Fruit fly (Drosophila melanogaster) whole organism, larva: ENCODE results near the gene scaf6.

Experiments
- noc ChIP-seq: fragments of 200-800 bp; sonication (Bioruptor generic); optimal IDR thresholded peaks from 3 replicates; lab custom pipeline; 2019; ENCODE audit warnings: missing biosample characterization, mild to moderate bottlenecking, missing genetic modification characterization, moderate library complexity

Gene scaf6

DNA sequence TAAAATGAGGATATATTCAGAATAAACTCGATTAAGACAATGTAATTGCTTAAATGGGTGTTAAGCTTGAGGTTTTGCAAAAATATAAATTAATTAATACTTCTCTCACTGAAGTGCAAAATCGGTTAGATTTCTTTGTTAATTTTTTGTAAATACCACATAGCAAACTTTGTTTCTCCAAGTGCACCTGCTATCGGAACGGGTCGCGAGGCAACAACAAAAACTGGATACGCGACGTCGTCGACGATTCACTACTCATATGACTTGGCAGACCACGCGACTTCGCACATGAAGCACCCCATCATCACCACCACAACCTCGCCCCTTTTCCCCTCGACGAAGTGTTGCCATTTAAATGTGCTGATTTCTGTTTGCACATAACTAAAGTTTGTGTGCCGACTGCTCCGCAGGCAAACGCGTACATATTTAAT, 35.3 kb downstream of the scaf6 start:
- TF ChIP-seq noc: peak; percentile 67

DNA sequence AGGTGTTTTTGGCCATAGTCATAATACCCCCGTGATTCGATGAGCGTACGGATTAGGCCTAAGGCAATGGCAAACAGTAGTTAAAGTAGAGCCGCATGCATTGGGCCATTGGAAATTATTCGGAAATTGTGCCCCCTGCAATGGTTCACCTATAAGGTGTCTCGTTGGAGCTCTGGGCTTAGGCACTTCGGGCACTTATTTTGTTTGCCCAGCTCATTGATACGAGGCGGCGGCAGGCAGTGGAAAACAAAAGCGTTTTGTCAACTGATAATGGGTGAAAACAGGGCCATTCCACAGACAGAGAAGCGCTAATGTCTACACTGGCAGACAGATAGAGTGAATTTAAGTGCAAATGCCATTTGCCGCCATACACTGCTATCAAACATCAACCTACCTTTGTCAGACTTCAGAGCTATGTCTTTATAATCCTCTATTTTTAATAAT, 36.1 kb downstream of the scaf6 start:
- TF ChIP-seq noc: no peak

DNA sequence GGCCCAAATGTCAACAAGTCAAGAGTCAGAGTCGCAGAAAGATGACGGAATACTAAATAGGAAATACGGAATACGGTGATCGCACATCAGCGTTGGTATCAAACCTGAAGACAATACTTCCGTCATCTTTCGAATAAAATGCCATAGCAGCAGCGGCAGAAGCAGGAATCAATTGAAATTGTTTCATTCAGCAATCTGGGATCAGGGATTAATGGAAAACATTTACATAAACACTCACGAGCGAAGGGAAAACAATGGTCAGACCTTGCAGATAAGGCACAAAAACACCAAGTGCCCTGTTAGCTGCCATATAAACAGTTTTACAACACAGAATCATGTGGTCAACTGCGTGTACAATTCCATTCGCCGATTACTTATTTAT, 37.0 kb downstream of the scaf6 start:
- no peak for TF ChIP-seq noc

DNA sequence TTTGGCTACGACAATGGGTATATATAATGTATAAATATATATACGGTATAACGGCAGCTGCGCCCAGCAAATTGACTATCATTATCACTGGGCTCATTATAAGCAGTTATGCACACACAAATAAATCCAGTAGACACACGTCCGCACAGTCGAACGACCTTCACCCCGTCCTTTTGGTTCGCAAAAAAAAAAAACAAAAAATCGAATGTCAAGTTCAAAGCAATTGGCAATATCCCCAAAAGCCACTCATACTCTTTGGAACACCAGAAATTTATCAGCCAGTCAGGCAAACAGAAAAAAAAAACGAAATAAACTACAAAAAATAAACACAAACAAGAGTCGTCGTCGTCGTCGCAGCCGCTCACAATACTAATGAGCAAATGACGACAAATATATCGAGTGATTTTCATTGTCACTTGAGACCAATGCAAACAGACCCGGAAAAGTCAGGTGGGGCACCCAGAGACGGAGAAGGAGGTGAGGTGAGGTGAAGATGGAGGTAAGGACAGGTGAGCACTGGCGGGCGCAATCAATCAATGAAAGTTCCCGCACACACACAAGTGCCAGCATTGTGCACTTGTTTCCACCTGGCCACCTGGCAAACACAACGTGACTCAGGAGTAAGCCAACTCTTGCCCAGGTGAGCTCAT, 37.5 kb downstream of the scaf6 start:
- TF ChIP-seq noc: no peak

DNA sequence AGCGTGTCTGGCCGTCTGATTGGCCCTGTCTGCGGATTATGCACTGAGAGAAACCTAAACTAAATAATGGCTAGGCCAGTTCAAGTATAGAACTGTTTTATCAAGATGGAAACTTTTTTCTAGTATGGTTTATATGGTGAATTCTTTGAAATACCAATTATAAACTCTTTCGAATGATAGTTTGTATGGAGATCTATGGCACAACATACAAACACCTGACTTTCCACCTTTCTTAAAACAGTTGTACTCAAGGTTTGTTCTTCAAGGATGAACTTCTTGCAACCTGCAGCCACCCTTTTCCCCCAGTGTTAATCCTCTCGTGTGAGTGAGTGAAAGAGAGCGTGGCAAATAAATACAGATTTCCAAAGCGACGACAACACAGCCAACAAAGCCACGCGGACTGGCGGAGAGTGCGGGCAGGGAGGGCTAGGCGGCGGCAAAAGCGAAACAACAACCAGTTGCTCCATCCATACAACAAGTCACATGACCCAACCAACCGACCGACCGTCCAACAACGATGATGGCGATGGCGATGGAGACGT, 38.1 kb downstream of the scaf6 start:
- TF ChIP-seq noc: peak; percentile 75

DNA sequence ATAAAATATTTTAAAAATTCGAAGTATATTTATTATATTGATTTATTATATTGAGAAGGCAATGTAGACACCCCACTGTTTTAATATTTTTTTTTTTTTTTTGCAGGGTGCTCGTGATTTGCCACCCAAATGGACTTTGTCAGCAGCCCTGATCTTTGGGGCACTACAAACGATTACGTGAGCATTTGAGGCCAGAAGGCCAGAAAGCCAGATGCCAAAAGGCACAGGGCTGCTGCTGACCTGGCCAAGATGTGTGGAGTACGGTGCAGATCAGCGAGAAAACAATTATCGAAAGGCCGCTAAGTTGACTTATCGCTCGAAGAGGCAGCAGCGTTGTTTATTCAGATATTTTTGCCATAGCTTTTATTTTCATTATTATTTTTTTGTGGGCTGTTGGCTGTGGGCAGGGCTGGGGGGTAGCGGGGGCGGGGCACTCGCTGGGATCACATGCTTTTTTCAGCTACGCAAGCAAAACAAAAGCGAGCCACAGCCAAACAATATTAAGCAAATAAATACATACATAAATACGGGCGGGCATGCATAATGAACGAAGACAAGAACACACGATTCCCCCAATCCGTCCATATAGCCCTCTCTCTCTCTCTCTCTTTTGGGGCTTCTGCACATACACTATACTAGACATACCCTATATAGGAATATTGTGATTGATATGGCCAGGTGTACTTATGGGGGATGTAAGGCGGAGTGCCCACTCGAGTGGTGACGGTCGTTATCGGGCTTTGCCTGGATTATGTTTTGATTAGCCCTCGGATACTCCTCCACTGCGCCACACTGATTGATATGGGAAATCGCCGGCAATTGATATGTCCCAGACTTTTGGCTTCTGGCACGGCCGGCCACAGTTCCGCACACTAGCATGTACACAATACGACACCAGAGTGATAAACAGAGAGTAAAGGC, 38.9 kb downstream of the scaf6 start:
- TF ChIP-seq noc: peak; percentile 22

DNA sequence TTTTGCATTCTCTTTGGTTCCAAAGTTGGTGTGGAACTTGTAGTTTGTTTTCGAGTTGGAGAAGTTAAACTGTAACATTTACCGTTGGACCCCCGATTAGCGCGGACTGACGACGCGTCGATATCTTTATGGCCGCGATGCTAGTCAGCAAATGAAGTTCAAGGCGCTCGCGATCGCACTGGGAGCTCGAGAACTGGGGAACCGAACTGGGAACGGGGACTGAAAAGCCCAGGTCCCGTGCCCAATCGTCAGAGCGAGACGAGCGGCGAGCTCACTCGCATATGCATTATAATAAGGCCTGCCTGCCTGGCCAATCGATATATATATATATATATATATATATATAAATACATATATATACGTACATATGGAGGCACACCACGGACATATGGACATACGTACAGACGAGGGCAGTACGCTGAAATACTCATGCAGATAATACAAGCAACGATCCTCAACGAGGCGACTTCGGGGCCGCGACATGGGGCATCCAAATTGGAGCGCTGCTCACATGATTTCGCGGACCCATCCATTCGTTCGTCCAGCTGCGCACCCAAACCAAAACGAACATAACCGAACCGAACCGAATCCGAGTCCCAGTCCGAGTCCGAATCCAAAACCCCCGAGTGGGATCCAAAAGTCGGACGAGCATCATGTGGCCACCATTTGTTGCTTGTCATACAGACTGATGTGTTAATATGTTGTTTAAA, 40.1 kb downstream of the scaf6 start:
- no peak for TF ChIP-seq noc

DNA sequence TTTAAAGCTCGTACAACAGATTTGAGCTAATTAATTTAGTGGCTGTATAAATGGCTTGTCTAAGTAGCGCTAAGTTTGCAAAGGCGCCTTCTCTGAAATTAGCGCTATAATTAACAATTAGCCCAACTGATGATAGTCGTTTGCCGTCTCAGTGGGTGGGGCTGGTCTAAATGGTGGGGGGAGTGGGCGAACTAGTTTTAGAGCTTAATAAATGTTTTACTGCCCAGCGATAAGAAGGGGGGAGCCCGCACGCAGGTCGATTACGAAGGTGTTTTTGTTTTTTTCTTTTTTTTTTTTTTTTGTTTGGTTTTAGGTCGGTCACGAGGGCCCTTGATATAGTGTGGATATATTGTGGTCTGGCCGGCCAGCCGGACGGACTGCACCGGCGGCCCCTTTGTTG, 41.3 kb downstream of the scaf6 start:
- no peak for TF ChIP-seq noc

DNA sequence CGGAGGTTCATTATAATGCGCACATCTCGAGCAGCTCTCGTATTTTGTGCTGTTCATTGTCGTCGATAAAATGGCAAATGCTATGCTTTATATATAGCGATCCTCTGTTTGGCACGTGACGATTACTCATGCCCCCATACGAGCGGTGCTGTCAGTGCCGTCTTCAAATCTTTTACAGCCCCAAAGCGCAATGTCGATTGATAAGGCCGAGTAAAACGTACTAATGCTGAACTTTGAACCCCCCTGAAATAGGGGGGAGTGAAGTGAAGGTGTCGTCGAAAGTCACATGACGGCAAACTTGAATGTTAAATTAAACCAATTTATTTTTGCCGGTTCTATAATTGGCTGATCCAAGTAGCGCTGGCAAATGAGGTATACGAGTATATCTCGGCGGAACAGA, 42.1 kb downstream of the scaf6 start:
- no peak for TF ChIP-seq noc

DNA sequence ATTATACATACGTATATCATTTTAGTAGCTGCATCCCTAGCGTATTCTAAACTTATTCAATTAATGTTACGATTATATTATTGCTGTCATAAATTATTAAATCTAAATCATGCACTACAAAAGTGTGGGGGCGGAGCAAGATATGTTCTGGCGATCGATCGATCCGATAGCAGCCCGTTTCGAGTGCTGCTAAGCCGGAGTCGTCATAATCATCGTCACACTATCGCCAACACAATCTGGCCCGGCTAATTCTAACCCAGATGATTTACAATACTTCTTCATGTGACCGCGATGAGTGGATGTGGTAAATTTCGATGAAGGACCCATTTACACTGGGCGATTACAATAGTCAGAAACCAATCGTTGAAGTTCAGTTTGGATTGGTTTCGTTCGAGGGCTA, 47.6 kb downstream of the scaf6 start:
- peak; percentile 1 for TF ChIP-seq noc

DNA sequence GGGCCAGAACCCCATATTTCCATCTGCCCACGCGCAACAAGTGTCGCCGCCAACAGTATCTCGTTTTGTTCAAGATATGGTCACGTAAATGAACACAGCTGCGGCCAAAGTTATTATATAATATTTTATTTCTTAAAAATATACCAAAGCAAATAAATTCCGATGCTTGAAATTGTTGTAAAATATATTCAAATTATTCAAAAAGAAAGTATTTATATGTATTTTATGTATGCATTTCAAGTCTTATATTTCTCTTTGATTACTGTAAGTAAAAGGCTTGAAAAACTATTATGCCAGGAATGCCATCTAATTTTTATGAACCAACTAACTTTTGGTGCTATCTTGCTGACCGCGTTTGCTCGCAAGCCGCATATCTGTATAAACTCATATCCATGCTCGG, 53.2 kb downstream of the scaf6 start:
- TF ChIP-seq noc: peak; percentile 46

DNA sequence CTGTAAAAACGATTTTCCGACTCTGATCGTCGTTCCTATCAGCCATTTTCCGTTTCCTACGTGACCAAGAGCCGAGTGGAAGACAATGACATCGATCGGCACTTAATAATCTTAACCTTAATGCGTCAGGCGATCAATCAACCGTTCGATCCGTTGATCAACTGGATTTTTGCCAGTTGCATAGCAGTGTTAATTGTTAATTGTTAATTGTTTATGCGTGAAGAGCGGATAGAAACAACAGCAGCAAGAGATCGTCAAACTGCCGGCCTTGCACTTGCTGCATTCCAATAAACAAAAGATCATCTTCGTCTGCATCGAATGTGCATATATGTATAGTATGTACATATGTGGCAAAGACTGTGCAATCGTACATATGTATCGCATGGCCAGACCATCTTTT, 53.8 kb downstream of the scaf6 start:
- TF ChIP-seq noc: no peak

DNA sequence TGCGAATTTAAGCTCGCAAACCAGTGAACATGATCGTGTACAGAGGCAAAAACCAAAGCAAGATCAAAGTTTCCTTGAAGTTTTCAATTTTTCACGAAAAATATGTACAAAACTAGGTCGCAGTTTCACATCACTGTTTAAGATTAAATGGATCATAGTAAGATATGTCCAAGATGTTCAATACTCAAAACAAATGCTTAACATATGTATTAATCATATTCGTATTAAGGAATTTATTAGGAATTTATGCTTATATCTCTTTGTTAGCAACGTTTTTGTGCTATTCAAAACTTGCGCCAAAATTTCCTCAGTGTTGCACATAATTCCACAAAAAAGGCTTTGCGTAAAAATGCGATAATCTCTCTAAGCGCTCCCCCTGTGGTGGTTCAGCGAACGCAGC, 55.0 kb downstream of the scaf6 start:
- no peak for TF ChIP-seq noc
